Worm (Caenorhabditis elegans): ENCODE data around the gene C10C5.4.

C10C5.4 gene

ce11 chrIV:9423095-9423494 lies 44.7 kb downstream of the C10C5.4 start, which contains the start of gene srxa-2:
TSS of gene srxa-2 (plus strand) at chrIV:9423395.
- TF ChIP-seq egl-27 (tag; optimal IDR thresholded peaks at IDR 0.05) (no peak), unc-55 (GFP tag; optimal IDR thresholded peaks at IDR 0.05) (no peak), alr-1 (tag; optimal IDR thresholded peaks at IDR 0.05) (no peak), nhr-237 (tag; optimal IDR thresholded peaks at IDR 0.05) (no peak), snpc-4 (tag; optimal IDR thresholded peaks at IDR 0.05) (no peak), elt-1 (tag; optimal IDR thresholded peaks at IDR 0.05) (no peak), C34F6.9 (tag; optimal IDR thresholded peaks at IDR 0.05) (no peak), lsy-2 (tag; optimal IDR thresholded peaks at IDR 0.05) (no peak), mbf-1 (tag; optimal IDR thresholded peaks at IDR 0.05) (no peak), nhr-77 (tag; optimal IDR thresholded peaks at IDR 0.05) (no peak), mab-5 (tag; optimal IDR thresholded peaks at IDR 0.05) (no peak), ZK546.5 (tag; optimal IDR thresholded peaks at IDR 0.05) (no peak), F13H6.1 (tag; optimal IDR thresholded peaks at IDR 0.05) (no peak), unc-39 (tag; optimal IDR thresholded peaks at IDR 0.05) (no peak), nhr-11 (tag; optimal IDR thresholded peaks at IDR 0.05) (no peak), gmeb-1 (tag; optimal IDR thresholded peaks at IDR 0.05) (no peak), lin-13 (GFP tag; optimal IDR thresholded peaks at IDR 0.05) (no peak), sma-9 (GFP tag; optimal IDR thresholded peaks at IDR 0.05) (no peak), sma-9 (tag; optimal IDR thresholded peaks at IDR 0.05) (no peak), nhr-21 (tag; optimal IDR thresholded peaks at IDR 0.05) (no peak), nhr-12 (tag; optimal IDR thresholded peaks at IDR 0.05) (no peak)

- TF ChIP-seq nhr-11 (tag; optimal IDR thresholded peaks at IDR 0.05): no peak
- TF ChIP-seq lin-39 (tag; optimal IDR thresholded peaks at IDR 0.05): no peak
- TF ChIP-seq crh-2 (tag; optimal IDR thresholded peaks at IDR 0.05): no peak
- no peak for TF ChIP-seq sma-9 (GFP tag; optimal IDR thresholded peaks at IDR 0.05)
- TF ChIP-seq sma-9 (tag; optimal IDR thresholded peaks at IDR 0.05): no peak
- TF ChIP-seq mab-5 (tag; optimal IDR thresholded peaks at IDR 0.05): no peak
- TF ChIP-seq elt-1 (tag; optimal IDR thresholded peaks at IDR 0.05): no peak
- no peak for TF ChIP-seq unc-55 (GFP tag; optimal IDR thresholded peaks at IDR 0.05)
- TF ChIP-seq unc-62 (GFP tag; optimal IDR thresholded peaks at IDR 0.05): no peak
These were observed 49.6 kb downstream of the C10C5.4 start, which contains the start of gene F59B8.1 for ce11 chrIV:9427959-9428358. TSS of gene F59B8.1 (plus strand) at chrIV:9428259.
